Fruit fly (Drosophila melanogaster): ENCODE results near the gene Lcch3.
A peak's percentile ranks its signal among the peaks of the same experiment; 100 is the strongest.

- no peak for TF ChIP-seq pad (GFP tag; optimal IDR thresholded peaks at IDR 0.05)
- no peak for TF ChIP-seq CG7101 (tag; optimal IDR thresholded peaks at IDR 0.05)
- TF ChIP-seq CG33017 (tag; optimal IDR thresholded peaks at IDR 0.05): no peak
- no peak for TF ChIP-seq CG11617 (GFP tag; optimal IDR thresholded peaks at IDR 0.05)
- TF ChIP-seq Hr96 (GFP tag; optimal IDR thresholded peaks at IDR 0.05): no peak
- TF ChIP-seq CG5204 (GFP tag; optimal IDR thresholded peaks at IDR 0.05): no peak
- peak; percentile 26 for TF ChIP-seq kay (GFP tag; ENCODE audit: borderline replicate concordance)
- TF ChIP-seq cic (GFP tag; optimal IDR thresholded peaks at IDR 0.05): no peak
- TF ChIP-seq Crg-1 (GFP tag; optimal IDR thresholded peaks at IDR 0.05): no peak
- no peak for TF ChIP-seq CG12768 (GFP tag; optimal IDR thresholded peaks at IDR 0.05)
Observed at dm6 chrX:15887247-15887616, 37.7 kb upstream of the Lcch3 start, which contains the start of gene tay.

Measured in whole organism, adult.